Worm (Caenorhabditis elegans) whole organism, L1 larva: Measurements from ENCODE around the gene C05C9.3.

ENCODE experiments used
- aha-1 ChIP-seq: fragments of 150-350 bp; optimal IDR thresholded peaks from 2 replicates; lab custom pipeline; 2014; ENCODE audit warnings: missing biosample characterization, missing genetic modification characterization
- aly-2 ChIP-seq: fragments of 150-350 bp; optimal IDR thresholded peaks from 2 replicates; lab custom pipeline; 2014; ENCODE audit warnings: missing biosample characterization, missing genetic modification characterization
- ama-1 ChIP-seq: fragments of 150-350 bp; optimal IDR thresholded peaks from 2 replicates; lab custom pipeline; 2014
- blmp-1 ChIP-seq: fragments of 150-350 bp; optimal IDR thresholded peaks from 2 replicates; lab custom pipeline; 2014; ENCODE audit warnings: missing biosample characterization, missing genetic modification characterization
- ceh-8 ChIP-seq: fragments of 200-800 bp; sonication (Bioruptor generic); optimal IDR thresholded peaks from 2 replicates; lab custom pipeline; 2018; ENCODE audit warnings: mild to moderate bottlenecking, missing genetic modification characterization, moderate library complexity, missing compliant biosample characterization
- ceh-82 ChIP-seq, 3 experiments: fragments of 150-350 bp in 1 of 3; sonication (generic microtip) in 2 of 3; optimal IDR thresholded peaks; 2 replicates each; lab custom pipeline; 2014 to 2017; ENCODE audit warnings: missing biosample characterization in 3 of 3, missing genetic modification characterization in 3 of 3
- ceh-88 ChIP-seq: fragments of 200-800 bp; sonication (Bioruptor generic); IDR thresholded peaks from 2 replicates; pipeline ENCODE4 v1.3.6; 2022; ENCODE audit warnings: missing genetic modification characterization, missing compliant biosample characterization
- dpl-1 ChIP-seq, 3 experiments: fragments of 150-350 bp in 2 of 3; sonication (generic microtip) in 1 of 3; optimal IDR thresholded peaks; 2 replicates each; lab custom pipeline; 2014 to 2017; ENCODE audit warnings: missing biosample characterization in 3 of 3, missing genetic modification characterization in 3 of 3, missing genetic modification reagents in 3 of 3
- dsc-1 ChIP-seq: sonication (generic microtip); optimal IDR thresholded peaks from 2 replicates; lab custom pipeline; 2016; ENCODE audit warnings: mild to moderate bottlenecking, missing genetic modification characterization, missing compliant biosample characterization
- egl-13 ChIP-seq: sonication (generic microtip); optimal IDR thresholded peaks from 2 replicates; lab custom pipeline; 2016; ENCODE audit warnings: missing genotype, missing genetic modification reagents, missing genetic modification characterization, missing compliant biosample characterization
- elt-2 ChIP-seq: sonication (generic microtip); optimal IDR thresholded peaks from 2 replicates; lab custom pipeline; 2016; ENCODE audit warnings: missing genetic modification characterization, mild to moderate bottlenecking, inconsistent platforms, missing compliant biosample characterization, missing genetic modification reagents
- elt-3 ChIP-seq, 6 experiments: fragments of 150-350 bp in 1 of 6; sonication (generic microtip); optimal IDR thresholded peaks; 2 replicates each; lab custom pipeline; 2017 to 2018; ENCODE audit warnings: missing biosample characterization in 6 of 6, missing genetic modification characterization in 6 of 6, inconsistent platforms in 1 of 6
- ets-5 ChIP-seq: fragments of 200-800 bp; sonication (Bioruptor generic); IDR thresholded peaks from 2 replicates; pipeline ENCODE4 v1.3.6; 2022; ENCODE audit warnings: missing genetic modification characterization, missing compliant biosample characterization
- fkh-8 ChIP-seq: sonication (generic microtip); optimal IDR thresholded peaks from 2 replicates; lab custom pipeline; 2016; ENCODE audit warnings: mild to moderate bottlenecking, missing genetic modification characterization, missing compliant biosample characterization
- fos-1 ChIP-seq: fragments of 150-350 bp; optimal IDR thresholded peaks from 2 replicates; lab custom pipeline; 2014; ENCODE audit warnings: missing biosample characterization, missing genetic modification characterization
- grh-1 ChIP-seq: fragments of 200-800 bp; sonication (Bioruptor generic); IDR thresholded peaks from 2 replicates; pipeline ENCODE4 v1.3.6; 2022; ENCODE audit warnings: missing genetic modification reagents, missing genetic modification characterization, missing compliant biosample characterization
- hlh-17 ChIP-seq: fragments of 200-800 bp; sonication (Bioruptor generic); optimal IDR thresholded peaks from 2 replicates; lab custom pipeline; 2018; ENCODE audit warnings: missing genetic modification characterization, mild to moderate bottlenecking, missing compliant biosample characterization, moderate library complexity, borderline replicate concordance
- hlh-4 ChIP-seq: sonication (generic microtip); optimal IDR thresholded peaks from 2 replicates; lab custom pipeline; 2016; ENCODE audit warnings: mild to moderate bottlenecking, missing genetic modification characterization, missing compliant biosample characterization
- hpl-2 ChIP-seq: fragments of 150-350 bp; optimal IDR thresholded peaks from 2 replicates; lab custom pipeline; 2014; ENCODE audit warnings: missing biosample characterization, missing genetic modification reagents, missing genetic modification characterization
- irx-1 ChIP-seq: sonication (generic microtip); optimal IDR thresholded peaks from 2 replicates; lab custom pipeline; 2016; ENCODE audit warnings: missing genetic modification characterization, missing compliant biosample characterization
- lin-14 ChIP-seq: fragments of 200-800 bp; sonication (Bioruptor generic); optimal IDR thresholded peaks from 2 replicates; lab custom pipeline; 2018; ENCODE audit warnings: mild to moderate bottlenecking, missing genetic modification characterization, moderate library complexity, missing compliant biosample characterization
- lin-15B ChIP-seq: fragments of 150-350 bp; sonication (generic microtip); optimal IDR thresholded peaks from 3 replicates; lab custom pipeline; 2014; ENCODE audit warnings: missing biosample characterization, missing genetic modification characterization
- lin-35 ChIP-seq, 2 experiments: fragments of 150-350 bp; optimal IDR thresholded peaks; 2 replicates each; lab custom pipeline; 2014; ENCODE audit warnings: missing biosample characterization in 2 of 2, missing genetic modification characterization in 2 of 2, missing genetic modification reagents in 2 of 2
- lir-3 ChIP-seq: sonication (generic microtip); optimal IDR thresholded peaks from 2 replicates; lab custom pipeline; 2016; ENCODE audit warnings: mild to moderate bottlenecking, missing genetic modification characterization, moderate library complexity, missing compliant biosample characterization; ENCODE audit not compliant: poor library complexity
- lsy-2 ChIP-seq, 2 experiments: fragments of 150-350 bp; optimal IDR thresholded peaks; 2 replicates each; lab custom pipeline; 2014; ENCODE audit warnings: missing biosample characterization in 2 of 2, missing genetic modification characterization in 2 of 2
- mab-9 ChIP-seq: fragments of 200-800 bp; sonication (Bioruptor generic); IDR thresholded peaks from 2 replicates; pipeline ENCODE4 v1.3.6; 2022; ENCODE audit warnings: missing genetic modification reagents, missing genetic modification characterization, missing compliant biosample characterization
- mef-2 ChIP-seq: fragments of 150-350 bp; optimal IDR thresholded peaks from 2 replicates; lab custom pipeline; 2014; ENCODE audit warnings: missing biosample characterization, missing genetic modification characterization
- mep-1 ChIP-seq: fragments of 150-350 bp; optimal IDR thresholded peaks from 2 replicates; lab custom pipeline; 2014; ENCODE audit warnings: missing biosample characterization, missing genetic modification characterization
- nhr-11 ChIP-seq: fragments of 150-350 bp; optimal IDR thresholded peaks from 2 replicates; lab custom pipeline; 2014; ENCODE audit warnings: missing biosample characterization, missing genetic modification characterization
- nhr-19 ChIP-seq: fragments of 200-800 bp; sonication (Bioruptor generic); conservative IDR thresholded peaks from 2 replicates; pipeline ENCODE4 v1.3.6; 2022; ENCODE audit warnings: missing genetic modification characterization, missing compliant biosample characterization
- nhr-20 ChIP-seq: sonication (generic microtip); optimal IDR thresholded peaks from 2 replicates; lab custom pipeline; 2016; ENCODE audit warnings: mild to moderate bottlenecking, missing genetic modification characterization, missing compliant biosample characterization
- nhr-71 ChIP-seq: sonication (generic microtip); optimal IDR thresholded peaks from 2 replicates; lab custom pipeline; 2016; ENCODE audit warnings: mild to moderate bottlenecking, missing genetic modification characterization, moderate library complexity, missing compliant biosample characterization
- nhr-76 ChIP-seq: sonication (generic microtip); optimal IDR thresholded peaks from 2 replicates; lab custom pipeline; 2017; ENCODE audit warnings: missing biosample characterization, missing genetic modification characterization
- nhr-77 ChIP-seq: fragments of 150-350 bp; optimal IDR thresholded peaks from 2 replicates; lab custom pipeline; 2014; ENCODE audit warnings: missing biosample characterization, missing genetic modification characterization
- nhr-85 ChIP-seq: sonication (generic microtip); peaks from one replicate; lab custom pipeline; 2016; ENCODE audit warnings: missing genetic modification characterization, inconsistent platforms, missing compliant biosample characterization
- nhr-90 ChIP-seq: sonication (generic microtip); optimal IDR thresholded peaks from 2 replicates; lab custom pipeline; 2016; ENCODE audit warnings: mild to moderate bottlenecking, missing genetic modification characterization, missing compliant biosample characterization; ENCODE audit not compliant: poor library complexity
- pag-3 ChIP-seq: sonication (generic microtip); optimal IDR thresholded peaks from 2 replicates; lab custom pipeline; 2017; ENCODE audit warnings: missing genetic modification characterization, mild to moderate bottlenecking, missing compliant biosample characterization, antibody characterized with exemption, borderline replicate concordance; ENCODE audit not compliant: insufficient read depth
- snpc-4 ChIP-seq: fragments of 150-350 bp; optimal IDR thresholded peaks from 2 replicates; lab custom pipeline; 2014; ENCODE audit warnings: missing biosample characterization, missing genetic modification characterization
- snu-23 ChIP-seq: sonication (generic microtip); optimal IDR thresholded peaks from 2 replicates; lab custom pipeline; 2016; ENCODE audit warnings: missing genetic modification characterization, missing compliant biosample characterization
- sox-4 ChIP-seq: sonication (generic microtip); optimal IDR thresholded peaks from 2 replicates; lab custom pipeline; 2016; ENCODE audit warnings: missing genetic modification characterization, missing compliant biosample characterization
- sptf-1 ChIP-seq: fragments of 150-350 bp; optimal IDR thresholded peaks from 2 replicates; lab custom pipeline; 2014; ENCODE audit warnings: missing biosample characterization, missing genetic modification characterization
- swsn-7 ChIP-seq: sonication (generic microtip); optimal IDR thresholded peaks from 2 replicates; lab custom pipeline; 2016; ENCODE audit warnings: missing genetic modification characterization, missing compliant biosample characterization
- unc-130 ChIP-seq: fragments of 150-350 bp; optimal IDR thresholded peaks from 2 replicates; lab custom pipeline; 2017; ENCODE audit warnings: missing biosample characterization, missing genetic modification characterization, inconsistent platforms
- unc-62 ChIP-seq: fragments of 150-350 bp; optimal IDR thresholded peaks from 2 replicates; lab custom pipeline; 2014; ENCODE audit warnings: missing biosample characterization, missing genetic modification reagents, missing genetic modification characterization
- unc-86 ChIP-seq: sonication (generic microtip); optimal IDR thresholded peaks from 2 replicates; lab custom pipeline; 2016; ENCODE audit warnings: missing genetic modification characterization, missing compliant biosample characterization
- ztf-4 ChIP-seq: fragments of 150-350 bp; optimal IDR thresholded peaks from 2 replicates; lab custom pipeline; 2014; ENCODE audit warnings: missing biosample characterization, missing genetic modification characterization

Gene C05C9.3

DNA sequence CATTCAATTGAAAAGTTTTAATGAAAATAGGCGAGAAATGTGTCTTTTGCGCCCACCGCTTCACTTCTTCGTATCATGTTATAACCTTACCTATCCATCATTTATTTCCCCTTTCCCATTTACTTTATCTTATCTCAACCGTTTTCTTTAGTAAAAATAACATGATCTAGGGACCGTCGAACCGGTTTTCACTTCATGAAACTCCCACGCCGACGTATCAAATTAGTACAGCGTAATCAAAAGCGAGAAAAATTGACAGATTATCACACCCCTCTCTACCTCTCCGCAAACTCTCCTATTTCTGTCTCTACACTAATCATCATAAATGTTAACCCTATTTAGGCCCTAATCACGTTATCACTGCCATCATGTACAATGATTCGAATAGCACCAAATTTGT lies 15.6 kb downstream of the C05C9.3 start:
- no peak for TF ChIP-seq sox-4 (tag; lab: Kevin White, UChicago)
- peak; percentile 26 for TF ChIP-seq snu-23 (GFP tag; lab: Kevin White, UChicago)
- TF ChIP-seq blmp-1 (tag; lab: Kevin White, UChicago): peak; percentile 93
- TF ChIP-seq nhr-85: peak; percentile 68
- peak in 1 of 2 experiments; percentile 21 for TF ChIP-seq lin-35 (GFP tag; optimal IDR thresholded peaks at IDR 0.05; lab: Kevin White, UChicago)
- no peak for TF ChIP-seq irx-1 (tag; lab: Kevin White, UChicago)
- TF ChIP-seq grh-1 (GFP tag; lab: Robert Waterston, UW): peak; percentile 72
- no peak for TF ChIP-seq ceh-88 (GFP tag; lab: Robert Waterston, UW)
- TF ChIP-seq elt-3 (tag; optimal IDR thresholded peaks at IDR 0.05; lab: Kevin White, UChicago): peak in 5 of 6 experiments; percentile 81 to 97 (median 91)
- peak; percentile 32 for TF ChIP-seq nhr-71 (tag; lab: Kevin White, UChicago)
- no peak for TF ChIP-seq hpl-2 (GFP tag; lab: Kevin White, UChicago)
- TF ChIP-seq ceh-8 (GFP tag; lab: Kevin White, UChicago): no peak
- TF ChIP-seq lin-14: peak; percentile 44
- TF ChIP-seq unc-130: peak; percentile 7
- peak; percentile 32 for TF ChIP-seq nhr-20 (tag; lab: Kevin White, UChicago)

DNA sequence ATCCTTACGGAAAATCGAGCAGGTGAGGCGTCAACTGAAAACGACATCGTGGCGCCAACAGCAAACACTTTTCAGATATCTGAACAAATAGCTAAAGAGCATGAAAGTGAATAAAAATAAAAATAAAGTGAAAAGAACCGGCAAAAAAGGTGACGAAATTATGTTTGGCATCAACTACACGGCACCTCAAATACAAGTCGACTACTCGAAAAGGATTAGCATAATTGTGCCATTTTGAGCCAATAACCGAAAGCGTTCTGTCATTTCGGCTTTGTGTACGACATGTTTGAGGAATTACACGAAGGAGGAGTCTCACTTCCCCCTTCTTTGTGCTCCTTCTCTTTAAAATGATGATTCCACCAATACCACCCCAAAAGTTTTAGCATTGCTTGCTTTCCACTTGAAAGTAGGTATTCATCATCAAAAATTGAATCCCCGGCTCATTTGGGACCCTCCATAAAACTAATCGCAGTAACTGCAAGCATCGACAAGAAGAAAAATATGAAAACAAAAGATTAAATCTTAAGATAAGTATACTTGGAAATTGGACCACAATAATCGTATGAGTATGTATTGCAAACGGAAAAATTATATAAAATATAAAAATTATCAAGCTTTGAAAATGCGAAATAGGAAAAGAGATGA lies 17.7 kb downstream of the C05C9.3 start:
- TF ChIP-seq mef-2 (no peak), mab-9 (0 out of 2 replicates have a peak, but pooled peaks have one; percentile 31), nhr-19 (GFP tag; lab: Robert Waterston, UW) (no peak), egl-13 (tag; lab: Kevin White, UChicago) (no peak), hlh-17 (GFP tag; lab: Kevin White, UChicago) (no peak), unc-86 (tag; lab: Kevin White, UChicago) (no peak), mep-1 (no peak)

DNA sequence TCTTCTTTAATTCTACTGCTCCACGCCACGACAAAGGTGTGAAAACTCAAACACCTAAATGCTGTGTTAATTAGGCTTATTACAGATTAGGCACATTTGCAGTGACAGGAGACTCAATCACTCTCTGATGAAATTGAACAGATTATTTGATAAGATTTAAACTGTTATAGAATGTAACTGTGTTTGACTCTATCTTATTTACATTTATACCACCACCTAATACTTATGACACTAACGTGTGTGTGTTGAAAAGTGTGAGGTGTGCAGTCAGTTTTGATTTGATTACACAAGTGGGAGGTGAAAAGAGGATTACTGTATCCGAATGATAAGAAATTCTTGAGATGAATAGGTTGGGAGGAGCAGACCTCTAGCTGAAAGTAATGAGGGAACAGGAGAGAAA lies 20.4 kb downstream of the C05C9.3 start:
- TF ChIP-seq dsc-1: no peak
- TF ChIP-seq lsy-2 (tag; optimal IDR thresholded peaks at IDR 0.05; lab: Kevin White, UChicago): peak in 1 of 2 experiments; percentile 5
- TF ChIP-seq elt-2 (tag; lab: Kevin White, UChicago): peak; percentile 77
- no peak for TF ChIP-seq ztf-4 (tag; lab: Kevin White, UChicago)
- no peak for TF ChIP-seq nhr-76

DNA sequence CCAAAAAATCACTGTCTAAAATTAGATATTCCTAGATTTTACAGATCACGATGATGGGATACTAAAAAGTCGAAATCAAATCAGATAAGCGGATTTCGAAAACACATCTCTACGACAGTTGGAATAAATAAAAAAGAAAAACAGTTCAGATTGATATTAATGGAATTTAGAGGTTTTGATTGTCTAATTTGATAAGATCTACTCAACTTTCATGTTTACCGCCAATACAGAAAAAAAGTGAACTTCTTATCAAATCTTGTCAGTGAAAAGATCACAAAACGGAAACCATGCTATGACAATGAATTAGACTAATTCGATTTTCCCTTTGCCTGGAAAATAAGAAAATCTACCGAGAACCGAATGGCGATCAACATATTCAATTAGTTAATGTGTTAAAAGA lies 26.4 kb downstream of the C05C9.3 start:
- TF ChIP-seq grh-1 (GFP tag; lab: Robert Waterston, UW) (no peak), hlh-4 (tag; lab: Kevin White, UChicago) (no peak), ama-1 (no peak), nhr-85 (peak; percentile 66), pag-3 (no peak), lir-3 (tag; lab: Kevin White, UChicago) (no peak), snpc-4 (no peak), sptf-1 (tag; lab: Kevin White, UChicago) (no peak), snu-23 (GFP tag; lab: Kevin White, UChicago) (no peak), nhr-77 (tag; lab: Kevin White, UChicago) (no peak), swsn-7 (no peak), hlh-17 (GFP tag; lab: Kevin White, UChicago) (no peak), fos-1 (tag; lab: Kevin White, UChicago) (no peak), dpl-1 (GFP tag; optimal IDR thresholded peaks at IDR 0.05; lab: Kevin White, UChicago) (no peak), lin-14 (peak; percentile 27), blmp-1 (tag; lab: Kevin White, UChicago) (peak; percentile 72), ceh-82 (tag; optimal IDR thresholded peaks at IDR 0.05; lab: Kevin White, UChicago) (no peak), unc-130 (no peak), nhr-90 (tag; lab: Kevin White, UChicago) (no peak), nhr-11 (no peak), unc-62 (GFP tag; lab: Kevin White, UChicago) (no peak), elt-3 (tag; optimal IDR thresholded peaks at IDR 0.05; lab: Kevin White, UChicago) (peak in 2 of 6 experiments; percentile 15 to 84), nhr-76 (no peak), ceh-8 (GFP tag; lab: Kevin White, UChicago) (no peak), aly-2 (tag; lab: Kevin White, UChicago) (no peak), ets-5 (GFP tag; lab: Robert Waterston, UW) (no peak), lin-15B (tag; lab: Kevin White, UChicago) (no peak), fkh-8 (tag; lab: Kevin White, UChicago) (no peak), aha-1 (tag; lab: Kevin White, UChicago) (no peak)
